Worm (Caenorhabditis elegans) whole organism, young adult: ENCODE data around the gene W01D2.3.
A peak's percentile ranks its signal among the peaks of the same experiment; 100 is the strongest.

Source experiments
- B0035.1 ChIP-seq: sonication (generic microtip); optimal IDR thresholded peaks from 2 replicates; lab custom pipeline; 2016; ENCODE audit warnings: missing genetic modification characterization, mild to moderate bottlenecking, missing compliant biosample characterization, missing genotype, missing genetic modification reagents
- F23B12.7 ChIP-seq: sonication (generic microtip); optimal IDR thresholded peaks from 2 replicates; lab custom pipeline; 2017; ENCODE audit warnings: missing genetic modification characterization, mild to moderate bottlenecking, missing compliant biosample characterization, antibody characterized with exemption, moderate library complexity; ENCODE audit not compliant: insufficient read depth
- F37B4.10 ChIP-seq: fragments of 200-800 bp; sonication (Bioruptor generic); IDR thresholded peaks from 2 replicates; pipeline ENCODE4 v1.3.6; 2022; ENCODE audit warnings: missing genetic modification characterization, missing compliant biosample characterization
- F39B2.1 ChIP-seq: fragments of 200-800 bp; sonication (Bioruptor generic); IDR thresholded peaks from 2 replicates; pipeline ENCODE4 v1.3.6; 2022; ENCODE audit warnings: missing genetic modification reagents, missing genetic modification characterization, missing compliant biosample characterization
- F49E8.2 ChIP-seq: sonication (generic microtip); optimal IDR thresholded peaks from 3 replicates; lab custom pipeline; 2017; ENCODE audit warnings: missing genetic modification characterization, mild to moderate bottlenecking, missing compliant biosample characterization, antibody characterized with exemption, moderate library complexity; ENCODE audit not compliant: insufficient read depth
- F52B5.7 ChIP-seq: sonication (generic microtip); optimal IDR thresholded peaks from 2 replicates; lab custom pipeline; 2016; ENCODE audit warnings: mild to moderate bottlenecking, missing genetic modification characterization, missing compliant biosample characterization
- K11D2.4 ChIP-seq: fragments of 200-800 bp; sonication (Bioruptor generic); IDR thresholded peaks from 2 replicates; pipeline ENCODE4 v1.3.6; 2022; ENCODE audit warnings: missing genetic modification reagents, missing genetic modification characterization, missing compliant biosample characterization
- Y53F4B.3 ChIP-seq: fragments of 200-800 bp; sonication (Bioruptor generic); IDR thresholded peaks from 2 replicates; pipeline ENCODE4 v1.3.6; 2022; ENCODE audit warnings: missing genetic modification reagents, missing genetic modification characterization, missing compliant biosample characterization
- atf-7 ChIP-seq: sonication (generic microtip); optimal IDR thresholded peaks from 2 replicates; lab custom pipeline; 2017; ENCODE audit warnings: mild to moderate bottlenecking, missing genetic modification characterization, missing compliant biosample characterization
- athp-1 ChIP-seq: sonication (generic microtip); optimal IDR thresholded peaks from 2 replicates; lab custom pipeline; 2017; ENCODE audit warnings: mild to moderate bottlenecking, missing genetic modification characterization, missing compliant biosample characterization
- attf-5 ChIP-seq: fragments of 200-800 bp; sonication (Bioruptor generic); optimal IDR thresholded peaks from 2 replicates; lab custom pipeline; 2018; ENCODE audit warnings: mild to moderate bottlenecking, missing genetic modification characterization, missing compliant biosample characterization
- bed-1 ChIP-seq: fragments of 200-800 bp; sonication (Bioruptor generic); IDR thresholded peaks from 2 replicates; pipeline ENCODE4 v1.3.6; 2022; ENCODE audit warnings: missing genetic modification reagents, missing genetic modification characterization, missing compliant biosample characterization
- cebp-1 ChIP-seq, 2 experiments: fragments of 200-800 bp in 1 of 2; sonication (Bioruptor generic) in 1 of 2; sonication (generic microtip) in 1 of 2; IDR thresholded peaks in 1 of 2; optimal IDR thresholded peaks in 1 of 2; 2 replicates each; pipeline versions ENCODE4 v1.3.6 to Lab custom; 2017 to 2022; ENCODE audit warnings: missing compliant biosample characterization in 2 of 2, missing genetic modification characterization in 2 of 2, mild to moderate bottlenecking in 1 of 2, missing genetic modification reagents in 1 of 2, moderate library complexity in 1 of 2
- ceh-79 ChIP-seq: sonication (generic microtip); optimal IDR thresholded peaks from 2 replicates; lab custom pipeline; 2017; ENCODE audit warnings: mild to moderate bottlenecking, missing genetic modification characterization, missing compliant biosample characterization
- chd-7 ChIP-seq: sonication (generic microtip); optimal IDR thresholded peaks from 2 replicates; lab custom pipeline; 2016; ENCODE audit warnings: mild to moderate bottlenecking, missing genetic modification characterization, moderate library complexity, missing compliant biosample characterization
- dpff-1 ChIP-seq: sonication (generic microtip); optimal IDR thresholded peaks from 2 replicates; lab custom pipeline; 2017; ENCODE audit warnings: mild to moderate bottlenecking, missing genetic modification characterization, missing compliant biosample characterization
- egl-18 ChIP-seq: fragments of 200-800 bp; sonication (Bioruptor generic); IDR thresholded peaks from 2 replicates; pipeline ENCODE4 v1.3.6; 2022; ENCODE audit warnings: missing genetic modification reagents, missing genetic modification characterization, missing compliant biosample characterization
- ets-4 ChIP-seq: fragments of 200-800 bp; sonication (Bioruptor generic); optimal IDR thresholded peaks from 2 replicates; lab custom pipeline; 2018; ENCODE audit warnings: mild to moderate bottlenecking, missing genetic modification characterization, missing compliant biosample characterization
- fkh-3 ChIP-seq: sonication (generic microtip); optimal IDR thresholded peaks from 2 replicates; lab custom pipeline; 2016; ENCODE audit warnings: mild to moderate bottlenecking, missing genetic modification characterization, missing compliant biosample characterization
- hlh-12 ChIP-seq: sonication (generic microtip); optimal IDR thresholded peaks from 2 replicates; lab custom pipeline; 2016; ENCODE audit warnings: missing genetic modification characterization, missing compliant biosample characterization
- hmg-1.2 ChIP-seq: fragments of 200-800 bp; sonication (Bioruptor generic); IDR thresholded peaks from 2 replicates; pipeline ENCODE4 v1.3.6; 2022; ENCODE audit warnings: missing genetic modification reagents, missing genetic modification characterization, missing compliant biosample characterization
- hmg-20 ChIP-seq: fragments of 200-800 bp; sonication (Bioruptor generic); IDR thresholded peaks from 2 replicates; pipeline ENCODE4 v1.3.6; 2022; ENCODE audit warnings: missing genetic modification reagents, missing genetic modification characterization, missing compliant biosample characterization
- let-526 ChIP-seq: fragments of 200-800 bp; sonication (Bioruptor generic); IDR thresholded peaks from 2 replicates; pipeline ENCODE4 v1.3.6; 2022; ENCODE audit warnings: missing genetic modification reagents, missing genetic modification characterization, missing compliant biosample characterization
- lin-26 ChIP-seq: fragments of 200-800 bp; sonication (Bioruptor generic); IDR thresholded peaks from 2 replicates; pipeline ENCODE4 v1.3.6; 2022; ENCODE audit warnings: missing genetic modification reagents, missing genetic modification characterization, missing compliant biosample characterization
- lin-40 ChIP-seq: sonication (generic microtip); optimal IDR thresholded peaks from 2 replicates; lab custom pipeline; 2016; ENCODE audit warnings: missing genetic modification characterization, mild to moderate bottlenecking, missing compliant biosample characterization, missing genotype, missing genetic modification reagents
- lin-54 ChIP-seq: fragments of 200-800 bp; sonication (Bioruptor generic); optimal IDR thresholded peaks from 2 replicates; lab custom pipeline; 2018; ENCODE audit warnings: mild to moderate bottlenecking, missing genetic modification characterization, missing compliant biosample characterization
- madf-3 ChIP-seq: fragments of 200-800 bp; sonication (Bioruptor generic); IDR thresholded peaks from 2 replicates; pipeline ENCODE4 v1.3.6; 2022; ENCODE audit warnings: missing genetic modification reagents, missing genetic modification characterization, missing compliant biosample characterization
- nhr-120 ChIP-seq: fragments of 200-800 bp; sonication (Bioruptor generic); IDR thresholded peaks from 2 replicates; pipeline ENCODE4 v1.3.6; 2022; ENCODE audit warnings: missing genetic modification characterization, missing compliant biosample characterization
- nhr-179 ChIP-seq: sonication (generic microtip); optimal IDR thresholded peaks from 2 replicates; lab custom pipeline; 2016; ENCODE audit warnings: mild to moderate bottlenecking, missing genetic modification characterization, missing compliant biosample characterization
- nhr-90 ChIP-seq: sonication (generic microtip); optimal IDR thresholded peaks from 2 replicates; lab custom pipeline; 2016; ENCODE audit warnings: missing genotype, mild to moderate bottlenecking, missing genetic modification characterization, missing compliant biosample characterization
- pha-4 ChIP-seq: fragments of 150-350 bp; sonication (generic microtip); optimal IDR thresholded peaks from 2 replicates; lab custom pipeline; 2014; ENCODE audit warnings: missing biosample characterization, missing genetic modification reagents, missing genetic modification characterization
- rcor-1 ChIP-seq: fragments of 200-800 bp; sonication (Bioruptor generic); IDR thresholded peaks from 2 replicates; pipeline ENCODE4 v1.3.6; 2022; ENCODE audit warnings: missing genetic modification reagents, missing genetic modification characterization, missing compliant biosample characterization
- repo-1 ChIP-seq: sonication (generic microtip); optimal IDR thresholded peaks from 2 replicates; lab custom pipeline; 2017; ENCODE audit warnings: mild to moderate bottlenecking, missing genetic modification characterization, missing compliant biosample characterization
- sea-2 ChIP-seq: fragments of 200-800 bp; sonication (Bioruptor generic); IDR thresholded peaks from 2 replicates; pipeline ENCODE4 v1.3.6; 2022; ENCODE audit warnings: missing genetic modification characterization, missing compliant biosample characterization
- snpc-1.1 ChIP-seq: sonication (generic microtip); optimal IDR thresholded peaks from 2 replicates; lab custom pipeline; 2017; ENCODE audit warnings: missing genetic modification characterization, mild to moderate bottlenecking, missing compliant biosample characterization, antibody characterized with exemption, moderate library complexity, missing genotype, missing genetic modification reagents; ENCODE audit not compliant: insufficient read depth
- snpc-1.3 ChIP-seq: sonication (generic microtip); optimal IDR thresholded peaks from 2 replicates; lab custom pipeline; 2017; ENCODE audit warnings: missing genetic modification characterization, mild to moderate bottlenecking, missing compliant biosample characterization, antibody characterized with exemption, moderate library complexity, missing genotype, missing genetic modification reagents; ENCODE audit not compliant: insufficient read depth
- snpc-4 ChIP-seq, 5 experiments: fragments of 150-350 bp in 1 of 5; sonication (generic microtip) in 4 of 5; optimal IDR thresholded peaks; 2 replicates each; lab custom pipeline; 2014 to 2018; ENCODE audit warnings: missing genetic modification characterization in 5 of 5, missing biosample characterization in 3 of 5, antibody characterized with exemption in 2 of 5, mild to moderate bottlenecking in 2 of 5, missing compliant biosample characterization in 2 of 5, missing genotype in 2 of 5, moderate library complexity in 2 of 5, missing genetic modification reagents in 1 of 5
- unc-62 ChIP-seq: fragments of 150-350 bp; optimal IDR thresholded peaks from 2 replicates; lab custom pipeline; 2014; ENCODE audit warnings: missing biosample characterization, missing genetic modification reagents, missing genetic modification characterization
- zim-3 ChIP-seq: sonication (generic microtip); optimal IDR thresholded peaks from 2 replicates; lab custom pipeline; 2017; ENCODE audit warnings: mild to moderate bottlenecking, missing genetic modification characterization, moderate library complexity, missing compliant biosample characterization
- ztf-22 ChIP-seq: fragments of 200-800 bp; sonication (Bioruptor generic); optimal IDR thresholded peaks from 2 replicates; lab custom pipeline; 2018; ENCODE audit warnings: mild to moderate bottlenecking, missing genetic modification characterization, moderate library complexity, missing compliant biosample characterization
- ztf-25 ChIP-seq: fragments of 200-800 bp; sonication (Bioruptor generic); IDR thresholded peaks from 2 replicates; pipeline ENCODE4 v1.3.6; 2022; ENCODE audit warnings: missing genetic modification reagents, missing genetic modification characterization, missing compliant biosample characterization
- ztf-26 ChIP-seq: sonication (generic microtip); optimal IDR thresholded peaks from 2 replicates; lab custom pipeline; 2017; ENCODE audit warnings: missing genetic modification characterization, missing compliant biosample characterization

The W01D2.3 gene

ce11 chrII:14794935-14795454, 9.1 kb downstream of the W01D2.3 start, which contains the start of gene eif-3.B (continued):
- TF ChIP-seq snpc-4 (GFP tag; optimal IDR thresholded peaks at IDR 0.05; lab: Kevin White, UChicago) (peak; percentile 45), snpc-4 (tag; optimal IDR thresholded peaks at IDR 0.05; lab: Kevin White, UChicago) (peak; percentile 13 to 86 (median 84)), attf-5 (GFP tag; lab: Kevin White, UChicago) (peak; percentile 95), F23B12.7 (tag; lab: Kevin White, UChicago) (peak; percentile 64), ztf-25 (GFP tag; lab: Robert Waterston, UW) (0 out of 2 replicates have a peak, but pooled peaks have one; percentile 5), K11D2.4 (GFP tag; lab: Robert Waterston, UW) (0 out of 2 replicates have a peak, but pooled peaks have one; percentile 61), ceh-79 (no peak), madf-3 (peak; percentile 64; the same call in 1 of the 2 replicates), chd-7 (tag; lab: Kevin White, UChicago) (no peak), pha-4 (peak; percentile 75), nhr-179 (tag; lab: Kevin White, UChicago) (no peak), hmg-20 (GFP tag; lab: Robert Waterston, UW) (0 out of 2 replicates have a peak, but pooled peaks have one; percentile 21), sea-2 (GFP tag; lab: Robert Waterston, UW) (no peak), ztf-22 (GFP tag; lab: Kevin White, UChicago) (no peak), egl-18 (GFP tag; lab: Robert Waterston, UW) (0 out of 2 replicates have a peak, but pooled peaks have one; percentile 38), ets-4 (GFP tag; lab: Kevin White, UChicago) (no peak), fkh-3 (no peak), nhr-90 (tag; lab: Kevin White, UChicago) (no peak), ztf-26 (tag; lab: Kevin White, UChicago) (no peak), F39B2.1 (GFP tag; lab: Robert Waterston, UW) (no peak), Y53F4B.3 (GFP tag; lab: Robert Waterston, UW) (no peak), F37B4.10 (GFP tag; lab: Robert Waterston, UW) (no peak), unc-62 (GFP tag; lab: Kevin White, UChicago) (no peak), zim-3 (tag; lab: Kevin White, UChicago) (no peak), snpc-1.1 (tag; lab: Kevin White, UChicago) (peak; percentile 38), lin-54 (GFP tag; lab: Kevin White, UChicago) (peak; percentile 95), F49E8.2 (tag; lab: Kevin White, UChicago) (peak; percentile 34), nhr-120 (GFP tag; lab: Robert Waterston, UW) (no peak), let-526 (peak; percentile 81; the same call in 1 of the 2 replicates), dpff-1 (no peak), bed-1 (no peak), lin-26 (GFP tag; lab: Robert Waterston, UW) (no peak), athp-1 (tag; lab: Kevin White, UChicago) (peak; percentile 88), snpc-1.3 (tag; lab: Kevin White, UChicago) (peak; percentile 51), rcor-1 (GFP tag; lab: Robert Waterston, UW) (peak; percentile 86), hlh-12 (tag; lab: Kevin White, UChicago) (no peak), F52B5.7 (tag; lab: Kevin White, UChicago) (no peak), B0035.1 (no peak), repo-1 (tag; lab: Kevin White, UChicago) (peak; percentile 33), lin-40 (tag; lab: Kevin White, UChicago) (peak; percentile 88), atf-7 (tag; lab: Kevin White, UChicago) (no peak), cebp-1 (GFP tag; IDR thresholded peaks at IDR 0.05; lab: Robert Waterston, UW) (0 out of 2 replicates have a peak, but pooled peaks have one; percentile 44), cebp-1 (tag; optimal IDR thresholded peaks at IDR 0.05; lab: Kevin White, UChicago) (peak; percentile 82), hmg-1.2 (GFP tag; lab: Robert Waterston, UW) (peak; percentile 38)
